Fruit fly (Drosophila melanogaster): ENCODE measurements around the gene Trm1.

The Trm1 gene

dm6 chr2L:12465164-12466011 lies 37.6 kb downstream of the Trm1 start:
- TF ChIP-seq CG17801 (GFP tag; optimal IDR thresholded peaks at IDR 0.05; ENCODE audit: partially characterized antibody) = no peak

DNA sequence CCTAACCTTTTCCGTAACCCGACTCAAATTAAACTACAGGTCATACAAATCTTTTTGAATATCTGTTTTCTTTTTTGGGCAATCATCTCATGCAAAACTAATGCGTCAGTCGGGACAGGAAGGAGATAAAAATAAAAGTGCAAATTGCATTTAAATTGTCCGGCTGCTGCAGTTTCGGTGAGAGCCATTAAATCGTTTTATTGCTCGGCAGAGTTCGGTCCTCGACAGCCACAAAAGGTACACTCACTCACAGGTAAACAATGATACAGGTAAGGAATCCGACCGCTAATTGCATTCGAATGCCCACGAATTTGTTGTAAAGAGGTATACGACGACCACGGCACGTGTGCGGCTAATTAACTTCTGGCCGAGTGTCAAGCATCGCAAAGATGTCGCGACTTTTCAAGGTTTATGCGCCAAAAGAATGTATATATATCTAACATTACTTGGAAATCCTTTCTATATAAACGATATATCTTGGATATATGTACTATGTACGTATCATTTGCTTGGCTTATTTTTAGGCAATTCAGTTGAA lies 38.7 kb downstream of the Trm1 start:
- no peak for TF ChIP-seq CG17801 (GFP tag; optimal IDR thresholded peaks at IDR 0.05; ENCODE audit: partially characterized antibody)

- peak; percentile 17 for TF ChIP-seq CG17801 (GFP tag; optimal IDR thresholded peaks at IDR 0.05; ENCODE audit: partially characterized antibody)
These were observed 39.8 kb downstream of the Trm1 start for dm6 chr2L:12467673-12468072.

DNA sequence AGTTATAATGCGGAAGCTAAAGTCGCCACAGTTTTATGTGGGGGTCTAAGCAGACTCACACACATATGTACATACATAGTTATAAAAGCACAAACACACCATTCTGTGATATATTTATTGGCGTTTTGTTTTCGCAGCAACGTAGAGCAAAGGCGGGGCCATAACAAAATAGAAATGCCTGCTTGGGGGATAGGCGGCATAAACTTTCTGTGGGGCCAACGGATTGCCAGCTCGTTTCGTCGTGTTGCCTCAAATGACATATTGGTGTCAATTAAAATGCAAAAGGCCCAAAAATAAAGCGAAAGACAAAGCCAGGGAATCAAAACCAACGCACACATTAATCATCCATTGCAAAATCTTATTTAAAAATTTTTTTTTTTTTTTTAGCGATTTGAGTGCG lies 41.0 kb downstream of the Trm1 start:
- TF ChIP-seq CG17801 (GFP tag; optimal IDR thresholded peaks at IDR 0.05; ENCODE audit: partially characterized antibody) = no peak

DNA sequence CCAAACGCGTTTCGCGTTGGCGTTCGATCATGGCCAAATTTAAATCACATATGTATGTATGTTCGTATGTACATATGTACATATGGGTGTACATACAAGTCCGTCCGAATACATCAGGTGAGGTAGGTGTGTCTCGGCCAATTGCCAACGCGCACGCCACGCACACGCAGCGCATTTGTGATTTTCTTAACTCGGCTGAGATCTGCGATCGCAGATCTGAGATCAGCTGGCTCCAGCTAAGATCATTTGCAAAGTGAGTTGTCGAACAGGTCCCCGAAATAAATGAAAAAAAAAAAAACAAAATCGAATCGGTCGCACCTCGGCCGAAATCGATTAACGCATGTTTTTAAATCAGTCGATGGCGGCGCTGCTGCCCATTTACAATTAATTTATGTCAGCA lies 41.4 kb downstream of the Trm1 start:
- no peak for TF ChIP-seq CG17801 (GFP tag; optimal IDR thresholded peaks at IDR 0.05; ENCODE audit: partially characterized antibody)

DNA sequence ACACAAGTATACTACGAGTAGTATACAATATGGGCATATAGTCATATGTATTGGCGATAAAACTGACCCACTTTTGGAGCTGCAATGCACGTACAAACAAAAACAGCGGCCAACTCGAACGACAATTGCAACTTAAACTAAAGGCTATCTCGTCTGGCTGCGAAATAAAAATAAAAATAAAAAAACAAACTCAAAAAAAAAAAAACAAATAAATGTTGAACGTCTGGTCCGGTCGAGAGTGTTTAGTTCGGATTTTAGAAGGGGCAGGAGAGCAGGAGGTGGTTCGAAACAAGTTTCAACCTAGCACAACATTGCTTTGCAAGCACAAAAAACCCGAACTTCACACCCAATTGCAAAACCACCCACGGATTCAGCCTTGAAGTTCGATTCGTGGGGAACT lies 44.1 kb downstream of the Trm1 start:
- TF ChIP-seq CG17801 (GFP tag; optimal IDR thresholded peaks at IDR 0.05; ENCODE audit: partially characterized antibody) = no peak

DNA sequence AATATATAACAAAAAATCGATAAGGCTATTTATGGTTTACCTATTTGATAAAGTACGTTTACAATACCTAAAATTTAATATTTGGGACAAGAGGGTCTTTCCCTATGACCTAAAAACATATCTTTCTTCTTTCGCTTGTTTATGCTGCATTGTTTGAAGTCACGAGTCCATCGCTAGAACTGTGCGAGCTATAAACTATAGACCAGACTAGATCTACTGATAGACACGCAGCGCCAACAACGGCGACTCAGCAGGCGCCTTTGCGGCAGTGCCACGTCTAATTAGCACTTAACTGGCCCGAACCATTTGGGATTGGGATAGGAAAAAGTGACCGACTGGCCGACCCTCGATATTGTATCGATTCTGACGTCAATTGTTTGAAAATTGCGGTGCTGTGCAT lies 45.2 kb downstream of the Trm1 start:
- TF ChIP-seq CG17801 (GFP tag; optimal IDR thresholded peaks at IDR 0.05; ENCODE audit: partially characterized antibody) = no peak

DNA sequence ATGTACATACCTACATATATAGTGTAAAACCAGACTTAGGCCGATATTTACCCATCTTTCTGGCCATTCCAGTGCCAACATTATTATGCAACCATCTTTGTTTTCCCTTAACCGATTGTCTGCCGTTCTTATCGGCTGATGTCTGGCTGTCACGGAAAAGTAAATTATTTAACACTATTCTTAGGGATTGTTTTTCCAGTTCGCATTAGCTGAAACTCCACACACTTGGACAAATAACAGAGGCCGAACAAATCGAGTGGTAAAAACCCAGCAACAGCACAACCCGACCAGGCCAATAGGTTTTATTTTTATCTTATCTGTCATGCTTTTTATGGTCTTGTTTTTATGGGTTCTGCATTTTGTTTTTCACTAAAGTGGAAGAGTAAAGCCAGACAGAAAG lies 45.8 kb downstream of the Trm1 start:
- no peak for TF ChIP-seq CG17801 (GFP tag; optimal IDR thresholded peaks at IDR 0.05; ENCODE audit: partially characterized antibody)

dm6 chr2L:12474212-12474891 lies 46.5 kb downstream of the Trm1 start:
- TF ChIP-seq CG17801 (GFP tag; optimal IDR thresholded peaks at IDR 0.05; ENCODE audit: partially characterized antibody) = no peak

dm6 chr2L:12475308-12475707 lies 47.5 kb downstream of the Trm1 start:
- peak; percentile 25 for TF ChIP-seq CG17801 (GFP tag; optimal IDR thresholded peaks at IDR 0.05; ENCODE audit: partially characterized antibody)

- no peak for TF ChIP-seq CG17801 (GFP tag; optimal IDR thresholded peaks at IDR 0.05; ENCODE audit: partially characterized antibody)
These were observed 48.3 kb downstream of the Trm1 start for dm6 chr2L:12476115-12476514.

- TF ChIP-seq CG17801 (GFP tag; optimal IDR thresholded peaks at IDR 0.05; ENCODE audit: partially characterized antibody) = no peak
These were observed 50.7 kb downstream of the Trm1 start for dm6 chr2L:12478494-12478893.

Data from ovary, adult (tissue).